Worm (Caenorhabditis elegans) whole organism, mixed stage, embryonic: Measurements from ENCODE around the gene C36E8.4.

Source experiments
- flh-1 ChIP-seq: fragments of 200-800 bp; sonication (Bioruptor generic); optimal IDR thresholded peaks from 2 replicates; lab custom pipeline; 2018; ENCODE audit warnings: mild to moderate bottlenecking, missing genetic modification characterization, moderate library complexity, missing compliant biosample characterization
- ham-2 ChIP-seq: fragments of 200-800 bp; sonication (Bioruptor generic); optimal IDR thresholded peaks from 2 replicates; lab custom pipeline; 2018; ENCODE audit warnings: mild to moderate bottlenecking, missing genetic modification characterization, missing compliant biosample characterization
- nhr-12 ChIP-seq: fragments of 150-350 bp; optimal IDR thresholded peaks from 2 replicates; lab custom pipeline; 2014; ENCODE audit warnings: missing biosample characterization, missing genetic modification characterization
- nhr-237 ChIP-seq: fragments of 150-350 bp; optimal IDR thresholded peaks from 2 replicates; lab custom pipeline; 2014; ENCODE audit warnings: missing biosample characterization, missing genetic modification characterization
- nhr-28 ChIP-seq: fragments of 150-350 bp; optimal IDR thresholded peaks from 2 replicates; lab custom pipeline; 2014; ENCODE audit warnings: missing biosample characterization, missing genetic modification characterization
- nhr-76 ChIP-seq: sonication (generic microtip); optimal IDR thresholded peaks from 2 replicates; lab custom pipeline; 2017; ENCODE audit warnings: missing biosample characterization, missing genetic modification characterization
- snpc-4 ChIP-seq: fragments of 150-350 bp; optimal IDR thresholded peaks from 2 replicates; lab custom pipeline; 2014; ENCODE audit warnings: missing biosample characterization, missing genetic modification characterization
- unc-39 ChIP-seq: fragments of 150-350 bp; optimal IDR thresholded peaks from 2 replicates; lab custom pipeline; 2014; ENCODE audit warnings: missing biosample characterization, missing genetic modification characterization
- ztf-11 ChIP-seq: fragments of 150-350 bp; optimal IDR thresholded peaks from 2 replicates; lab custom pipeline; 2014; ENCODE audit warnings: missing biosample characterization, missing genetic modification characterization

DNA sequence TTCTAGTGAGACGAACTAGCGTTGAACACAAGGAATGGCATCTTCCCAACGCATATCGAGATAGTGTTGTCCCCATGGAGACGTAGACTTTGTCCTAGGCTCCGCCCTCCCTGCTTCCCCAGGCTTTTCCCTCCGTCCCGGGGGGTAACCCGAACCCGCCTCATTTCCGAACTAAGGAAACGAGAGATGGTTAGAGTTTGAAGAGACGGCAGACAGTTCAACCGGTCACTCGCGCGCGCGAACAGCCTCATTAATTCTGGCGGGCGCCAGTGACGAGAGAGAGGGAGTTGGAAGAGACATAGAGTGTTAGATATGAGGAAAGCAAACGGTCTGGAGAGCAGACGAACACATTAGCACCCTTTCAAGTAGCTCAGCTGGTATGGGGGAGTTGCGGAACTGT lies 25.2 kb downstream of the C36E8.4 start:
- TF ChIP-seq nhr-237 (tag; lab: Kevin White, UChicago) (no peak), nhr-12 (tag; lab: Kevin White, UChicago) (no peak), flh-1 (GFP tag; lab: Kevin White, UChicago) (no peak), unc-39 (tag; lab: Kevin White, UChicago) (no peak), nhr-76 (tag; lab: Kevin White, UChicago) (no peak), nhr-28 (tag; lab: Kevin White, UChicago) (no peak), snpc-4 (no peak), ham-2 (peak; percentile 70), ztf-11 (tag; lab: Kevin White, UChicago) (no peak)
